Worm (Caenorhabditis elegans) whole organism, L2 larva: ENCODE measurements around the gene F14E5.8.

Source experiments
- aly-2 ChIP-seq: fragments of 150-350 bp; optimal IDR thresholded peaks from 2 replicates; lab custom pipeline; 2014; ENCODE audit warnings: missing biosample characterization, missing genetic modification characterization
- ama-1 ChIP-seq: fragments of 150-350 bp; optimal IDR thresholded peaks from 2 replicates; lab custom pipeline; 2018; ENCODE audit warnings: inconsistent platforms
- ceh-82 ChIP-seq: fragments of 150-350 bp; optimal IDR thresholded peaks from 2 replicates; lab custom pipeline; 2014; ENCODE audit warnings: missing biosample characterization, missing genetic modification characterization
- elt-1 ChIP-seq: fragments of 150-350 bp; optimal IDR thresholded peaks from 2 replicates; lab custom pipeline; 2014; ENCODE audit warnings: missing biosample characterization, missing genetic modification characterization
- elt-3 ChIP-seq: sonication (generic microtip); optimal IDR thresholded peaks from 2 replicates; lab custom pipeline; 2017; ENCODE audit warnings: missing biosample characterization, missing genetic modification characterization
- fos-1 ChIP-seq: fragments of 150-350 bp; optimal IDR thresholded peaks from 2 replicates; lab custom pipeline; 2014; ENCODE audit warnings: missing biosample characterization, missing genetic modification characterization
- lin-11 ChIP-seq: fragments of 150-350 bp; sonication (generic microtip); optimal IDR thresholded peaks from 2 replicates; lab custom pipeline; 2014; ENCODE audit warnings: missing biosample characterization, missing genetic modification characterization, inconsistent platforms, mixed read lengths
- mdl-1 ChIP-seq, 2 experiments: fragments of 150-350 bp in 1 of 2; sonication (generic microtip) in 1 of 2; optimal IDR thresholded peaks; 2 replicates each; lab custom pipeline; 2017; ENCODE audit warnings: missing biosample characterization in 2 of 2, missing genetic modification characterization in 2 of 2
- nhr-10 ChIP-seq: sonication (generic microtip); optimal IDR thresholded peaks from 2 replicates; lab custom pipeline; 2017; ENCODE audit warnings: missing biosample characterization, missing genetic modification characterization
- nhr-6 ChIP-seq: fragments of 150-350 bp; optimal IDR thresholded peaks from 2 replicates; lab custom pipeline; 2014; ENCODE audit warnings: missing biosample characterization, missing genetic modification characterization
- skn-1 ChIP-seq: sonication (generic microtip); optimal IDR thresholded peaks from 2 replicates; lab custom pipeline; 2017; ENCODE audit warnings: missing biosample characterization, missing genetic modification characterization
- unc-39 ChIP-seq: fragments of 150-350 bp; optimal IDR thresholded peaks from 2 replicates; lab custom pipeline; 2014; ENCODE audit warnings: missing biosample characterization, missing genetic modification characterization
- ztf-4 ChIP-seq: fragments of 150-350 bp; optimal IDR thresholded peaks from 2 replicates; lab custom pipeline; 2014; ENCODE audit warnings: missing biosample characterization, missing genetic modification characterization

DNA sequence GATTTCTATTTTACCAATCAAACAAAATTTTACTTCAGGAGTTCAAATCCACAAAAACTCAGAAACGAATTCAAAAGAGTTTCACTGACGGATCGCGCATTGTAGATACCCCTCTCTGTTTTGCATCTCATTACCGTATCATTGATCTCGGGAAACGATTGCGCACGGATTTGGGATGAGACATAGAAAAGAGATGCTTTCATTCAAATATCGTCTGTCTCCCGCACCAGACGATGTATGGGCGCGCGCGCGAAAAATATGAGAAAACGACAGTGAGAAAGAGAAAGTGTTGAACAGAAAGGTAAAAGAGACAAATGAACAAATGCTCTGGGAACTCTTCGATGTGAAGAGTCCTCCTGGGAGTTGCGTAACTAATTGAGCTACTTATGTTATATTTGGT lies 8.9 kb upstream of the F14E5.8 start:
- TF ChIP-seq ceh-82 (tag; lab: Kevin White, UChicago): no peak
- TF ChIP-seq skn-1 (tag; lab: Kevin White, UChicago): no peak
- no peak for TF ChIP-seq unc-39 (tag; lab: Kevin White, UChicago)
- no peak for TF ChIP-seq ama-1 (lab: Kevin White, UChicago)
- no peak for TF ChIP-seq elt-3 (tag; lab: Kevin White, UChicago)
- no peak for TF ChIP-seq nhr-6 (tag; lab: Kevin White, UChicago)
- no peak for TF ChIP-seq nhr-10
- TF ChIP-seq elt-1 (tag; lab: Kevin White, UChicago): no peak
- TF ChIP-seq mdl-1 (tag; optimal IDR thresholded peaks at IDR 0.05; lab: Kevin White, UChicago): no peak
- TF ChIP-seq lin-11: no peak
- no peak for TF ChIP-seq aly-2
- no peak for TF ChIP-seq ztf-4 (tag; lab: Kevin White, UChicago)
- no peak for TF ChIP-seq fos-1 (tag; lab: Kevin White, UChicago)
